Fruit fly (Drosophila melanogaster) Kc167 (cell line): ENCODE measurements around the gene CG11815.

Source experiments
- Myc ChIP-seq: fragments of >200 bp; optimal IDR thresholded peaks from 2 replicates; lab custom pipeline; 2017; ENCODE audit warnings: missing external identifiers
- h ChIP-seq: fragments of >200 bp; optimal IDR thresholded peaks from 3 replicates; lab custom pipeline; 2018; ENCODE audit warnings: missing external identifiers
- insv ChIP-seq: fragments of >200 bp; optimal IDR thresholded peaks from 3 replicates; lab custom pipeline; 2018; ENCODE audit warnings: missing external identifiers

dm6 chr3L:1967452-1968310 lies 3.3 kb downstream of the CG11815 start:
- TF ChIP-seq Myc (lab: Kevin White, UChicago) (no peak), insv (lab: Kevin White, UChicago) (no peak), h (lab: Kevin White, UChicago) (no peak)
